Worm (Caenorhabditis elegans) whole organism, L3 larva: Measurements from ENCODE around the gene D1086.8.

Source experiments
- egl-27 ChIP-seq: sonication (generic microtip); optimal IDR thresholded peaks from 4 replicates; lab custom pipeline; 2017; ENCODE audit warnings: missing biosample characterization, missing genetic modification reagents, missing genetic modification characterization
- elt-2 ChIP-seq: sonication (generic microtip); optimal IDR thresholded peaks from 2 replicates; lab custom pipeline; 2016; ENCODE audit warnings: missing genetic modification reagents, mild to moderate bottlenecking, missing genetic modification characterization, missing compliant biosample characterization
- fkh-10 ChIP-seq: sonication (generic microtip); optimal IDR thresholded peaks from 2 replicates; lab custom pipeline; 2017; ENCODE audit warnings: missing biosample characterization, missing genetic modification reagents, missing genetic modification characterization
- lin-39 ChIP-seq: fragments of 150-350 bp; optimal IDR thresholded peaks from 2 replicates; lab custom pipeline; 2018; ENCODE audit warnings: missing biosample characterization, missing genetic modification reagents, missing genetic modification characterization
- mml-1 ChIP-seq: fragments of 150-350 bp; sonication (generic microtip); optimal IDR thresholded peaks from 3 replicates; lab custom pipeline; 2014; ENCODE audit warnings: missing biosample characterization, missing genetic modification characterization
- nhr-11 ChIP-seq: fragments of 150-350 bp; optimal IDR thresholded peaks from 2 replicates; lab custom pipeline; 2014; ENCODE audit warnings: missing biosample characterization, missing genetic modification characterization
- nhr-12 ChIP-seq: fragments of 150-350 bp; optimal IDR thresholded peaks from 2 replicates; lab custom pipeline; 2014; ENCODE audit warnings: missing biosample characterization, missing genetic modification characterization
- nhr-28 ChIP-seq: fragments of 150-350 bp; optimal IDR thresholded peaks from 2 replicates; lab custom pipeline; 2014; ENCODE audit warnings: missing biosample characterization, missing genetic modification characterization
- pha-4 ChIP-seq: fragments of 150-350 bp; optimal IDR thresholded peaks from 2 replicates; lab custom pipeline; 2014; ENCODE audit warnings: missing biosample characterization, missing genetic modification reagents, missing genetic modification characterization
- skn-1 ChIP-seq: fragments of 150-350 bp; optimal IDR thresholded peaks from 2 replicates; lab custom pipeline; 2014; ENCODE audit warnings: missing biosample characterization, missing genetic modification characterization
- unc-39 ChIP-seq: sonication (generic microtip); optimal IDR thresholded peaks from 4 replicates; lab custom pipeline; 2017; ENCODE audit warnings: missing biosample characterization, missing genetic modification characterization
- zag-1 ChIP-seq: fragments of 150-350 bp; optimal IDR thresholded peaks from 2 replicates; lab custom pipeline; 2014; ENCODE audit warnings: missing biosample characterization, missing genetic modification characterization
- ztf-4 ChIP-seq: fragments of 150-350 bp; optimal IDR thresholded peaks from 2 replicates; lab custom pipeline; 2014; ENCODE audit warnings: missing biosample characterization, missing genetic modification characterization

DNA sequence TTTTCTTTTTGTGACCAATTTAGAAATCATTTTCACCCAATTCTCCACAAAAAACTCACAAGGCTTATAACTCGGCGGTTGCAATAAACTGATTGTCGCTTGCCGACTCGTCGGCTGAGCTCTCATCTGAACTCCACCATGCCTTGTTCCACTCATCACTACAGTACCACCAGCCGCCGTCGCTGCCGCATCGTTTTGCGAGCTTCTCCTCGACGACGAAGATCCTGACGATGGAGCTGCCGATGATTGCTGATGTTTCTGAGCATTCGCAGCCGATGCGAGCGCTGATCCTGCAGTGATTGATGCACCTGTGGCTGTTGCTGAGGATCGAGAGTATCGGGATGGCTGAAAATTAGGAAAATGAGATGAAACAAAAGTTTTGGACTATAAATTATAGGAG is 26.8 kb downstream of the D1086.8 start:
- TF ChIP-seq skn-1 (tag; lab: Kevin White, UChicago): no peak
- TF ChIP-seq nhr-12: no peak
- TF ChIP-seq pha-4 (tag; lab: Kevin White, UChicago): no peak
- no peak for TF ChIP-seq lin-39 (tag; lab: Kevin White, UChicago)
- no peak for TF ChIP-seq zag-1 (tag; lab: Kevin White, UChicago)
- no peak for TF ChIP-seq nhr-11 (tag; lab: Kevin White, UChicago)
- TF ChIP-seq mml-1 (tag; lab: Kevin White, UChicago): no peak
- TF ChIP-seq unc-39: no peak
- no peak for TF ChIP-seq egl-27 (tag; lab: Kevin White, UChicago)
- no peak for TF ChIP-seq fkh-10 (GFP tag; lab: Kevin White, UChicago)
- no peak for TF ChIP-seq elt-2
- no peak for TF ChIP-seq ztf-4
- no peak for TF ChIP-seq nhr-28
